Worm (Caenorhabditis elegans): ENCODE data around the gene Y46G5A.20.

ce11 chrII:12816412-12817146 is 5.8 kb downstream of the Y46G5A.20 start, which contains the start of gene acl-7:
- TF ChIP-seq snpc-4 (tag; optimal IDR thresholded peaks at IDR 0.05) (no peak), gmeb-1 (tag; optimal IDR thresholded peaks at IDR 0.05) (no peak), ceh-16 (tag; optimal IDR thresholded peaks at IDR 0.05) (no peak), nhr-11 (tag; optimal IDR thresholded peaks at IDR 0.05) (no peak), dmd-4 (tag; optimal IDR thresholded peaks at IDR 0.05) (no peak), aly-2 (tag; optimal IDR thresholded peaks at IDR 0.05) (no peak), ceh-82 (tag; optimal IDR thresholded peaks at IDR 0.05) (no peak), unc-55 (GFP tag; optimal IDR thresholded peaks at IDR 0.05) (no peak), C34F6.9 (tag; optimal IDR thresholded peaks at IDR 0.05) (no peak), unc-62 (GFP tag; optimal IDR thresholded peaks at IDR 0.05) (no peak), R02D3.7 (tag; optimal IDR thresholded peaks at IDR 0.05) (no peak), lsy-2 (tag; optimal IDR thresholded peaks at IDR 0.05) (no peak), ama-1 (optimal IDR thresholded peaks at IDR 0.05) (no peak)
